Fruit fly (Drosophila melanogaster) Kc167 (cell line): ENCODE results near the gene HIP.

ENCODE experiments used
- Myc ChIP-seq: fragments of >200 bp; optimal IDR thresholded peaks from 2 replicates; lab custom pipeline; 2017; ENCODE audit warnings: missing external identifiers
- h ChIP-seq: fragments of >200 bp; optimal IDR thresholded peaks from 3 replicates; lab custom pipeline; 2018; ENCODE audit warnings: missing external identifiers
- psq ChIP-seq: fragments of >200 bp; optimal IDR thresholded peaks from 2 replicates; lab custom pipeline; 2017; ENCODE audit warnings: missing external identifiers
- ttk ChIP-seq: sonication (Bioruptor generic); optimal IDR thresholded peaks from 2 replicates; lab custom pipeline; 2017; ENCODE audit warnings: missing external identifiers

dm6 chrX:3838648-3839047, 39.7 kb downstream of the HIP start:
- TF ChIP-seq psq (lab: Kevin White, UChicago) (no peak), h (lab: Kevin White, UChicago) (no peak), ttk (lab: Kevin White, UChicago) (no peak), Myc (lab: Kevin White, UChicago) (no peak)
